Worm (Caenorhabditis elegans) whole organism, L1 larva: ENCODE data around the gene M7.7.

ENCODE experiments used
- ceh-88 ChIP-seq: fragments of 200-800 bp; sonication (Bioruptor generic); IDR thresholded peaks from 2 replicates; pipeline ENCODE4 v1.3.6; 2022; ENCODE audit warnings: missing genetic modification characterization, missing compliant biosample characterization
- ces-1 ChIP-seq: fragments of 150-350 bp; optimal IDR thresholded peaks from 2 replicates; lab custom pipeline; 2014; ENCODE audit warnings: missing biosample characterization, missing genetic modification reagents, missing genetic modification characterization
- dsc-1 ChIP-seq: sonication (generic microtip); optimal IDR thresholded peaks from 2 replicates; lab custom pipeline; 2016; ENCODE audit warnings: mild to moderate bottlenecking, missing genetic modification characterization, missing compliant biosample characterization
- fkh-10 ChIP-seq: sonication (generic microtip); optimal IDR thresholded peaks from 2 replicates; lab custom pipeline; 2017; ENCODE audit warnings: missing biosample characterization, missing genetic modification reagents, missing genetic modification characterization
- hlh-4 ChIP-seq: sonication (generic microtip); optimal IDR thresholded peaks from 2 replicates; lab custom pipeline; 2016; ENCODE audit warnings: mild to moderate bottlenecking, missing genetic modification characterization, missing compliant biosample characterization
- mdl-1 ChIP-seq, 2 experiments: fragments of 150-350 bp; optimal IDR thresholded peaks; 2 replicates each; lab custom pipeline; 2014 to 2017; ENCODE audit warnings: missing biosample characterization in 2 of 2, missing genetic modification characterization in 2 of 2, inconsistent platforms in 1 of 2
- nhr-76 ChIP-seq: sonication (generic microtip); optimal IDR thresholded peaks from 2 replicates; lab custom pipeline; 2017; ENCODE audit warnings: missing biosample characterization, missing genetic modification characterization
- nhr-90 ChIP-seq: sonication (generic microtip); optimal IDR thresholded peaks from 2 replicates; lab custom pipeline; 2016; ENCODE audit warnings: mild to moderate bottlenecking, missing genetic modification characterization, missing compliant biosample characterization; ENCODE audit not compliant: poor library complexity
- skn-1 ChIP-seq: fragments of 150-350 bp; optimal IDR thresholded peaks from 2 replicates; lab custom pipeline; 2014; ENCODE audit warnings: missing biosample characterization, missing genetic modification characterization
- tbx-2 ChIP-seq: sonication (generic microtip); optimal IDR thresholded peaks from 2 replicates; lab custom pipeline; 2016; ENCODE audit warnings: missing genetic modification characterization, missing compliant biosample characterization
- unc-130 ChIP-seq: fragments of 150-350 bp; optimal IDR thresholded peaks from 2 replicates; lab custom pipeline; 2017; ENCODE audit warnings: missing biosample characterization, missing genetic modification characterization, inconsistent platforms
- unc-62 ChIP-seq: fragments of 150-350 bp; optimal IDR thresholded peaks from 2 replicates; lab custom pipeline; 2014; ENCODE audit warnings: missing biosample characterization, missing genetic modification reagents, missing genetic modification characterization

ce11 chrIV:11101383-11101782, 11.8 kb downstream of the M7.7 start, which contains the start of gene srlf-18:
- no peak for TF ChIP-seq dsc-1
- TF ChIP-seq skn-1 (tag; lab: Kevin White, UChicago): no peak
- no peak for TF ChIP-seq unc-62 (GFP tag; lab: Kevin White, UChicago)
- no peak for TF ChIP-seq nhr-90 (tag; lab: Kevin White, UChicago)
- no peak for TF ChIP-seq ces-1 (GFP tag; lab: Kevin White, UChicago)
- no peak for TF ChIP-seq fkh-10 (GFP tag; lab: Kevin White, UChicago)
- TF ChIP-seq mdl-1 (tag; optimal IDR thresholded peaks at IDR 0.05; lab: Kevin White, UChicago): no peak
- no peak for TF ChIP-seq hlh-4
- no peak for TF ChIP-seq unc-130 (tag; lab: Kevin White, UChicago)
- TF ChIP-seq nhr-76 (tag; lab: Kevin White, UChicago): no peak
- no peak for TF ChIP-seq tbx-2 (tag; lab: Kevin White, UChicago)
- no peak for TF ChIP-seq ceh-88
